Fruit fly (Drosophila melanogaster): ENCODE results near the gene bai.

DNA sequence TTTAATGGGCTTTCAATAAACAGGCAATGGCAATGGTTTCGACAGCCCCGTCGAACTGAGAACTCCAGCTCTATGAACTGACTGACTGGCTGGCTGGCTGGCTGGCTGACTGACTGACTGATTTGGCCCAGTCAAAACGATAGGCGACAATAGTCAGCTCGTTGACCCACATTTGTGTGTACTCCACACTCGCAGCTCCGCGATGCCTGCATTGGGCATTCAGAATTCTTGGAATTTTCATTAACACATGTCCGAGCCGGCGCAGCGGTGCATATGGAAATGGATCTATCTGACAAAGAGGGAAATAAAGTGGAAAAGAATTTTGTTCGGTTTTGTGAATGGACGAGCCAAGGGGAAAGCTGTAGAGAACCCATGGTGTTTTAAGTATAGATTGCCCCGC, 36.9 kb upstream of the bai start:
- TF ChIP-seq CG8478 (optimal IDR thresholded peaks at IDR 0.05) (no peak), CTCF (optimal IDR thresholded peaks at IDR 0.05) (no peak)

All from S2 (cell line).